Fruit fly (Drosophila melanogaster) whole organism, adult: ENCODE data around the gene CG46468.

Source experiments
- CG11617 ChIP-seq: fragments of 200-800 bp; sonication (Bioruptor generic); optimal IDR thresholded peaks from 2 replicates; lab custom pipeline; 2017; ENCODE audit warnings: mild to moderate bottlenecking, missing biosample characterization, missing genetic modification reagents, missing genetic modification characterization
- CG12768 ChIP-seq: fragments of 200-800 bp; sonication (Bioruptor generic); optimal IDR thresholded peaks from 2 replicates; lab custom pipeline; 2017; ENCODE audit warnings: missing biosample characterization, missing genetic modification characterization, mild to moderate bottlenecking, moderate library complexity, missing genetic modification reagents
- CG14711 ChIP-seq: fragments of 200-800 bp; sonication (Bioruptor generic); optimal IDR thresholded peaks from 2 replicates; lab custom pipeline; 2018; ENCODE audit warnings: missing biosample characterization, mild to moderate bottlenecking, missing genetic modification characterization, moderate library complexity
- CG1620 ChIP-seq: fragments of 200-800 bp; sonication (Bioruptor generic); optimal IDR thresholded peaks from 2 replicates; lab custom pipeline; 2016; ENCODE audit warnings: missing biosample characterization, missing genetic modification characterization
- CG33017 ChIP-seq: fragments of 200-800 bp; sonication (Bioruptor generic); optimal IDR thresholded peaks from 2 replicates; lab custom pipeline; 2018; ENCODE audit warnings: missing biosample characterization, mild to moderate bottlenecking, missing genetic modification characterization, moderate library complexity
- CG5204 ChIP-seq: fragments of 200-800 bp; sonication (Bioruptor generic); optimal IDR thresholded peaks from 2 replicates; lab custom pipeline; 2016; ENCODE audit warnings: missing biosample characterization, missing genetic modification characterization
- CG7045 ChIP-seq: fragments of 200-800 bp; sonication (Bioruptor generic); optimal IDR thresholded peaks from 2 replicates; lab custom pipeline; 2017; ENCODE audit warnings: missing biosample characterization, mild to moderate bottlenecking, missing genetic modification characterization
- CG7101 ChIP-seq: fragments of 200-800 bp; sonication (Bioruptor generic); optimal IDR thresholded peaks from 2 replicates; lab custom pipeline; 2018; ENCODE audit warnings: missing biosample characterization, mild to moderate bottlenecking, missing genetic modification characterization, moderate library complexity
- Clk ChIP-seq: fragments of 200-800 bp; sonication (Bioruptor generic); optimal IDR thresholded peaks from 2 replicates; lab custom pipeline; 2017; ENCODE audit warnings: missing biosample characterization, missing genetic modification characterization
- Crg-1 ChIP-seq: fragments of 200-800 bp; sonication (Bioruptor generic); optimal IDR thresholded peaks from 2 replicates; lab custom pipeline; 2016; ENCODE audit warnings: missing biosample characterization, missing genetic modification characterization
- Hr96 ChIP-seq: fragments of 200-800 bp; sonication (Bioruptor generic); optimal IDR thresholded peaks from 2 replicates; lab custom pipeline; 2016; ENCODE audit warnings: missing biosample characterization, missing genetic modification characterization
- Mnt ChIP-seq: fragments of 200-800 bp; sonication (Bioruptor generic); optimal IDR thresholded peaks from 2 replicates; lab custom pipeline; 2016; ENCODE audit warnings: missing biosample characterization, mild to moderate bottlenecking, missing genetic modification characterization
- bab1 ChIP-seq: fragments of 200-800 bp; sonication (Bioruptor generic); optimal IDR thresholded peaks from 3 replicates; lab custom pipeline; 2019; ENCODE audit warnings: missing biosample characterization, mild to moderate bottlenecking, missing genetic modification characterization, moderate library complexity
- cic ChIP-seq: fragments of 200-800 bp; sonication (Bioruptor generic); optimal IDR thresholded peaks from 2 replicates; lab custom pipeline; 2017; ENCODE audit warnings: missing biosample characterization, mild to moderate bottlenecking, missing genetic modification characterization, moderate library complexity
- cnc ChIP-seq, 2 experiments: fragments of >200 bp; optimal IDR thresholded peaks; 2 replicates each; lab custom pipeline; 2017
- kay ChIP-seq: fragments of 200-800 bp; sonication (Bioruptor generic); peaks from one replicate; lab custom pipeline; 2016; ENCODE audit warnings: missing biosample characterization, missing genetic modification characterization, borderline replicate concordance
- ovo ChIP-seq: fragments of 200-800 bp; sonication (Bioruptor generic); optimal IDR thresholded peaks from 2 replicates; lab custom pipeline; 2016; ENCODE audit warnings: missing biosample characterization, missing genetic modification characterization
- pad ChIP-seq: fragments of 200-800 bp; sonication (Bioruptor generic); optimal IDR thresholded peaks from 3 replicates; lab custom pipeline; 2017; ENCODE audit warnings: missing biosample characterization, missing genetic modification characterization, mild to moderate bottlenecking, moderate library complexity, missing genetic modification reagents
- tj ChIP-seq: fragments of 200-800 bp; sonication (Bioruptor generic); optimal IDR thresholded peaks from 3 replicates; lab custom pipeline; 2017; ENCODE audit warnings: missing biosample characterization, mild to moderate bottlenecking, missing genetic modification characterization, moderate library complexity
- toe ChIP-seq: fragments of 200-800 bp; sonication (Bioruptor generic); optimal IDR thresholded peaks from 2 replicates; lab custom pipeline; 2016; ENCODE audit warnings: missing biosample characterization, missing genetic modification characterization

The CG46468 gene

DNA sequence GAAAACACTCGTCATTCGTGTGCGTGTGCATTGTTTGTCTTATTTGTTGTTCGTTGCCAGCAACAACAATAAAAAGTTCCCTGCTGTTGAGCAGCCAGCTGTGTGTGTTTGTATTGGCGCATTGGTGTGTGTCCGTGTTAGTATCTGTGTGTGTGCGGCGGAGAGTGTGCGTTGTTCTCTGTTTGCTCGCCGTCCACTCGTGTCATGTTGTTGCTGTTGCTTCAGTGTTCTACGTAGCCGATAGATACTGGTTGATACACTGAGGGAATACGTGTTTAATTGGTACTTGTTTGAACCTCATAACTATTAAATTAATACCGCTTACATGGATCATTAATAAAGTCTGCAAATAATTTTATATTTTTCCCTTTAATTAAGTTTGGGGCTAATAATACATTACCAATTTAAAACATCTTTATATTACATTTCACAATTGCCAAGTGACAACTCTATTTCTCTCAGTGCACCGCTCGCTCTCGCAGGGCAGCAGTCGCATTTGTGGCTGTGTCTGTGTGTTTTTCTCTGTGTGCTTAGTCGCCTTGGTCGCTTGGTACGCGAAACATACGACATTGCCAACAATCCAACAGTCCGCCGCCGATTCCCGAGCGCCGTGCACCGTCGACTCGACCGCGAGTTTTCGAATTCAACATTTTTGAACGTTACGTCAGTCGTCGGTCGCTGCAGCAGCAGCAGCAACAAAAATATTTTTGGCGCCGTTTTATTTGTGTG lies 3.3 kb upstream of the CG46468 start, which contains the start of gene brwl:
Gene brwl (plus strand): TSS at position 531 of the 729 bp plus-strand sequence.
- TF ChIP-seq Clk: peak; percentile 93
- TF ChIP-seq tj (GFP tag; lab: Kevin White, UChicago): peak; percentile 85
- TF ChIP-seq cic (GFP tag; lab: Kevin White, UChicago): peak; percentile 74
- TF ChIP-seq Crg-1 (GFP tag; lab: Kevin White, UChicago): peak; percentile 88
- peak; percentile 94 for TF ChIP-seq bab1 (GFP tag; lab: Kevin White, UChicago)
- peak; percentile 84 for TF ChIP-seq pad (GFP tag; lab: Kevin White, UChicago)
- peak; percentile 97 for TF ChIP-seq toe (GFP tag; lab: Kevin White, UChicago)
- TF ChIP-seq CG14711 (tag; lab: Kevin White, UChicago): peak; percentile 91
- peak; percentile 96 for TF ChIP-seq CG7101 (tag; lab: Kevin White, UChicago)
- peak; percentile 86 for TF ChIP-seq Mnt (GFP tag; lab: Kevin White, UChicago)
- TF ChIP-seq ovo: peak; percentile 86
- peak; percentile 96 for TF ChIP-seq Hr96 (GFP tag; lab: Kevin White, UChicago)
- peak; percentile 97 for TF ChIP-seq CG5204 (GFP tag; lab: Kevin White, UChicago)
- TF ChIP-seq CG11617: peak; percentile 96
- TF ChIP-seq cnc (optimal IDR thresholded peaks at IDR 0.05; lab: Kevin White, UChicago): no peak
- peak; percentile 97 for TF ChIP-seq CG12768 (GFP tag; lab: Kevin White, UChicago)
- peak; percentile 76 for TF ChIP-seq kay (GFP tag; lab: Kevin White, UChicago)
- peak; percentile 87 for TF ChIP-seq CG1620 (GFP tag; lab: Kevin White, UChicago)
- TF ChIP-seq CG7045 (GFP tag; lab: Kevin White, UChicago): peak; percentile 96
- TF ChIP-seq CG33017 (tag; lab: Kevin White, UChicago): peak; percentile 95

DNA sequence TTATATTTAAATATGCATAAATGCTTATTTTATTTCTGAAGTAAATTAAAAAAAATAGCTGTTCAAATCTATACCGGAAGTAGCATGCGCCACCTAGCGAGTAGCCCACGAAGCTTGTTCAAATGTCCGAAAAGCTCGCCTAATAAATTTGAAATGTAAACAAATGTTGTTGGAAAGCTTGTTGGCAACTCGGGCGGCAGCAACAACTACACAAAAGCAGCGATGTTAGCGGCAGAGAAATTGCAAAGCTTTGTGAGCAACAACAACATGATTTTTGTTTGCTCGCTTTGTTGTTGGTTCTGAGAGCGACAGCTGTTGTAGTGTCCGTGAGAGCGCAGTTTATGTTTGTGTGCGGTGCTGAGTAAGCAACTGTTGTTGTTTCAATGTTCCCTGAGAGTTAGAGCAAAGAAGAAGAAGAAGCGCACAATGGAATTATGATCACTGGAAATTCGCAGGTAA lies 2.2 kb upstream of the CG46468 start:
- TF ChIP-seq kay (GFP tag; lab: Kevin White, UChicago): peak; percentile 97
- TF ChIP-seq cnc (optimal IDR thresholded peaks at IDR 0.05; lab: Kevin White, UChicago): no peak
- TF ChIP-seq Crg-1 (GFP tag; lab: Kevin White, UChicago): peak; percentile 98
- TF ChIP-seq bab1 (GFP tag; lab: Kevin White, UChicago): peak; percentile 96
- TF ChIP-seq CG7045 (GFP tag; lab: Kevin White, UChicago): peak; percentile 98
- TF ChIP-seq CG5204 (GFP tag; lab: Kevin White, UChicago): peak; percentile 94
- peak; percentile 96 for TF ChIP-seq Mnt (GFP tag; lab: Kevin White, UChicago)
- peak; percentile 92 for TF ChIP-seq Hr96 (GFP tag; lab: Kevin White, UChicago)
- peak; percentile 92 for TF ChIP-seq CG1620 (GFP tag; lab: Kevin White, UChicago)
- TF ChIP-seq pad (GFP tag; lab: Kevin White, UChicago): peak; percentile 88
- TF ChIP-seq ovo: peak; percentile 94
- peak; percentile 98 for TF ChIP-seq CG7101 (tag; lab: Kevin White, UChicago)
- TF ChIP-seq toe (GFP tag; lab: Kevin White, UChicago): peak; percentile 92
- peak; percentile 75 for TF ChIP-seq Clk
- peak; percentile 79 for TF ChIP-seq tj (GFP tag; lab: Kevin White, UChicago)
- peak; percentile 97 for TF ChIP-seq CG12768 (GFP tag; lab: Kevin White, UChicago)
- TF ChIP-seq CG11617: peak; percentile 97
- peak; percentile 87 for TF ChIP-seq CG14711 (tag; lab: Kevin White, UChicago)
- peak; percentile 96 for TF ChIP-seq CG33017 (tag; lab: Kevin White, UChicago)
- peak; percentile 89 for TF ChIP-seq cic (GFP tag; lab: Kevin White, UChicago)

dm6 chr2L:9566656-9567055 lies 1.4 kb upstream of the CG46468 start, which contains the start of gene jp:
Gene jp (minus strand): TSS chr2L:9566750.
- no peak for TF ChIP-seq toe (GFP tag; lab: Kevin White, UChicago)
- no peak for TF ChIP-seq ovo
- TF ChIP-seq pad (GFP tag; lab: Kevin White, UChicago): no peak
- TF ChIP-seq Mnt (GFP tag; lab: Kevin White, UChicago): no peak
- no peak for TF ChIP-seq CG1620 (GFP tag; lab: Kevin White, UChicago)
- TF ChIP-seq kay (GFP tag; lab: Kevin White, UChicago): no peak
- TF ChIP-seq cic (GFP tag; lab: Kevin White, UChicago): no peak
- no peak for TF ChIP-seq CG33017 (tag; lab: Kevin White, UChicago)
- no peak for TF ChIP-seq cnc (optimal IDR thresholded peaks at IDR 0.05; lab: Kevin White, UChicago)
- TF ChIP-seq Clk: no peak
- TF ChIP-seq Crg-1 (GFP tag; lab: Kevin White, UChicago): no peak
- no peak for TF ChIP-seq Hr96 (GFP tag; lab: Kevin White, UChicago)
- no peak for TF ChIP-seq CG5204 (GFP tag; lab: Kevin White, UChicago)

DNA sequence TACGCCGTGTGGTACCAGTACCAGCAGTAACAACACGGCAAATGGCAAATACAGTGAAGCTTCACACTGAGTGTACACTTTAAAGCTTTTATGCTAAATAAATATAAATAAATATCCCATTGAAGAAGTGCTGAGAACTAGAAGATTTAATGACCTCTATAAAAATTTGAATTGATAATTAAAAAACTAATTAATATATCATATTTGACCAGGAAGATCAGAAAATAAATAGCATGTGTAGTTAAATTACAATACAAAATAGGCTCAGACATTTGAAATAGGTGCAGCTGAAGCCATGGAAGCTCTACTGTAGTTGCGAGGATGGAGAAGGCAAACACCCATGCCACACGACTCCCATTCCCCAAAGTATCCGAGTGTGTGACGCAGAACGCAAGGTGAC lies 711 bp downstream of the CG46468 start:
- TF ChIP-seq Mnt (GFP tag; lab: Kevin White, UChicago): no peak
- TF ChIP-seq cic (GFP tag; lab: Kevin White, UChicago): no peak
- TF ChIP-seq CG14711 (tag; lab: Kevin White, UChicago): no peak
- TF ChIP-seq bab1 (GFP tag; lab: Kevin White, UChicago): no peak
- peak; percentile 9 for TF ChIP-seq CG33017 (tag; lab: Kevin White, UChicago)
- peak; percentile 47 for TF ChIP-seq CG7045 (GFP tag; lab: Kevin White, UChicago)
- no peak for TF ChIP-seq ovo
- no peak for TF ChIP-seq cnc (optimal IDR thresholded peaks at IDR 0.05; lab: Kevin White, UChicago)
- no peak for TF ChIP-seq CG1620 (GFP tag; lab: Kevin White, UChicago)
- TF ChIP-seq CG12768 (GFP tag; lab: Kevin White, UChicago): peak; percentile 25
- TF ChIP-seq toe (GFP tag; lab: Kevin White, UChicago): no peak
- no peak for TF ChIP-seq Clk
- peak; percentile 2 for TF ChIP-seq CG7101 (tag; lab: Kevin White, UChicago)

dm6 chr2L:9562713-9563112 lies 2.5 kb downstream of the CG46468 start:
- TF ChIP-seq tj (GFP tag; lab: Kevin White, UChicago) (no peak), CG1620 (GFP tag; lab: Kevin White, UChicago) (no peak), Clk (no peak), pad (GFP tag; lab: Kevin White, UChicago) (no peak), kay (GFP tag; lab: Kevin White, UChicago) (no peak), CG33017 (tag; lab: Kevin White, UChicago) (no peak), toe (GFP tag; lab: Kevin White, UChicago) (no peak), Crg-1 (GFP tag; lab: Kevin White, UChicago) (no peak), CG7101 (tag; lab: Kevin White, UChicago) (no peak), CG7045 (GFP tag; lab: Kevin White, UChicago) (no peak), CG12768 (GFP tag; lab: Kevin White, UChicago) (no peak), Mnt (GFP tag; lab: Kevin White, UChicago) (no peak), bab1 (GFP tag; lab: Kevin White, UChicago) (no peak), cic (GFP tag; lab: Kevin White, UChicago) (no peak), cnc (optimal IDR thresholded peaks at IDR 0.05; lab: Kevin White, UChicago) (no peak)
